Worm (Caenorhabditis elegans): ENCODE results near the gene glo-4.

The glo-4 gene

ce11 chrV:9243171-9243996 lies at the start of gene glo-4:
Gene glo-4, minus strand, starts transcription at chrV:9243221.
- no peak for TF ChIP-seq cog-1 (tag; optimal IDR thresholded peaks at IDR 0.05)
- TF ChIP-seq flt-1 (GFP tag; IDR thresholded peaks at IDR 0.05) = no peak
- no peak for TF ChIP-seq tab-1 (GFP tag; IDR thresholded peaks at IDR 0.05)
- no peak for TF ChIP-seq ztf-29 (GFP tag; IDR thresholded peaks at IDR 0.05)
- TF ChIP-seq ref-1 (GFP tag; conservative IDR thresholded peaks at IDR 0.05) = no peak
- TF ChIP-seq ztf-23 (GFP tag; IDR thresholded peaks at IDR 0.05) = no peak
- no peak for TF ChIP-seq T22C8.4 (GFP tag; IDR thresholded peaks at IDR 0.05)
- TF ChIP-seq med-1 (GFP tag; optimal IDR thresholded peaks at IDR 0.05; ENCODE audit: insufficient read depth) = no peak
- no peak for TF ChIP-seq klf-2 (GFP tag; conservative IDR thresholded peaks at IDR 0.05)

DNA sequence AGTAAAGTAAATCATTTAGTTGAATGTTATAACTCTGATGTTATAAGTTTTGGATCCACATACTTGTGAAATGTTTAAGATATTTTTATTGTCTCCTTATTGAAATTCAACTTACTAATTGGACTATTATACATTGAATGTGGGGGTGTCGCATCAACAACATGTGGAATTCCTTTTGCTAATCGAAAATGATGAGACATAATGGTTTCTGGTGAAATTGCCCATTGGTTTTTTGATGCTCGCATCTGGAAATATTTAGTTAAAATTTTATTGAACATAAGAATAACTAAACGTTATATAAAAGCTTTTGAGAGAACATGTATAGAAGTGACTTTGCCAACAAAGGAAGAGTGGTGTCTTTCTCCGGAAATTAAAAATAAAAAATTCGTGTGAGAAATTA lies 48.9 kb upstream of the glo-4 start, which contains the start of gene ZK682.7:
Gene ZK682.7 (minus strand): TSS at position 247 of the 400 bp plus-strand sequence.
- TF ChIP-seq klf-2 (GFP tag; conservative IDR thresholded peaks at IDR 0.05) = no peak
- no peak for TF ChIP-seq med-1 (GFP tag; optimal IDR thresholded peaks at IDR 0.05; ENCODE audit: insufficient read depth)

DNA sequence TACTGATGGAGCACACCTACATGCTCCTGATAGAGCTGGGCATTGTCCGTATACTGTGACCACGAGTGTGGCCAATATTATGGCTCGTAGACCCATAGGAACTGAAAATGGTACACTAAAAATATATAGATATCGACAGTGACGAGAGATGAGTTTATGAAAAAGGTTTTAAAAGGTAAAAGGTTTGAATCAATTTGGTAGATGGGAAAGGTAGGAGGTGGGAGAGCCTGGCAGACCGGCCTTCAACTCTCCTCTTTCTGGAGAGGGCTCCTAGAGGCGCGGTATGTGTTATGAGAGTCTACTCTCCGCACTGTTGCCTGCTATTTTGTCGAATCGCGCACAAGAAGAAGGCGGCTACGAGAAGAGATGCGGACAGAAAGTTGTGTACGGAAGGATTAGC lies 44.4 kb upstream of the glo-4 start, which contains the start of gene lron-2:
Gene lron-2 (minus strand): TSS at position 101 of the 400 bp plus-strand sequence.
- TF ChIP-seq ref-1 (GFP tag; conservative IDR thresholded peaks at IDR 0.05) = no peak
- no peak for TF ChIP-seq klf-2 (GFP tag; conservative IDR thresholded peaks at IDR 0.05)
- TF ChIP-seq cog-1 (tag; optimal IDR thresholded peaks at IDR 0.05) = no peak
- no peak for TF ChIP-seq tab-1 (GFP tag; IDR thresholded peaks at IDR 0.05)
- TF ChIP-seq med-1 (GFP tag; optimal IDR thresholded peaks at IDR 0.05; ENCODE audit: insufficient read depth) = no peak
- TF ChIP-seq T22C8.4 (GFP tag; IDR thresholded peaks at IDR 0.05) = no peak
- no peak for TF ChIP-seq ztf-29 (GFP tag; IDR thresholded peaks at IDR 0.05)
- no peak for TF ChIP-seq flt-1 (GFP tag; IDR thresholded peaks at IDR 0.05)
- TF ChIP-seq ztf-23 (GFP tag; IDR thresholded peaks at IDR 0.05) = no peak

- TF ChIP-seq T22C8.4 (GFP tag; IDR thresholded peaks at IDR 0.05) (no peak), med-1 (GFP tag; optimal IDR thresholded peaks at IDR 0.05; ENCODE audit: insufficient read depth) (no peak), tab-1 (GFP tag; IDR thresholded peaks at IDR 0.05) (no peak), klf-2 (GFP tag; conservative IDR thresholded peaks at IDR 0.05) (no peak), flt-1 (GFP tag; IDR thresholded peaks at IDR 0.05) (no peak), ztf-23 (GFP tag; IDR thresholded peaks at IDR 0.05) (no peak)
These were observed 40.4 kb upstream of the glo-4 start for ce11 chrV:9283452-9283851.

DNA sequence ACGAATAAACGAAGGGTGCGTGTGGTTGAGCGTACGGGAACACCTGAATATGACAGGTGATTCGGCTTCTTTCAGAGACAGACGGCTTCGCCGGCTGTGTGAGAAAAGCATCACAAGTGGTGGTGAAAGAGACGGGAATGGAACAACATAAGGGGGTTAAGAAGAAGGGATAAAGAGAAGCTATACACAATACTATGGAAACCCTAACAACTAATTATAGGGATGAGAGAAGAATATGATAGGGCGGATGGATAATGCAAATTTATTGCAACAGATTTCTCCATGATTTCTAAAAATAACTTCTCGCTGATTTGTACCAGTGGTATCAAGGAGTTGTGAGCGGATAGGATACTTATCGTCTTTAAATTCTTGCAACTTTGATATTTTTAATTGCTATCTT lies 39.1 kb upstream of the glo-4 start, which contains the start of gene hlh-10:
Gene hlh-10 (minus strand): TSS at position 101 of the 400 bp plus-strand sequence.
- TF ChIP-seq klf-2 (GFP tag; conservative IDR thresholded peaks at IDR 0.05) (no peak), ztf-29 (GFP tag; IDR thresholded peaks at IDR 0.05) (no peak), T22C8.4 (GFP tag; IDR thresholded peaks at IDR 0.05) (no peak), med-1 (GFP tag; optimal IDR thresholded peaks at IDR 0.05; ENCODE audit: insufficient read depth) (no peak), ref-1 (GFP tag; conservative IDR thresholded peaks at IDR 0.05) (no peak), flt-1 (GFP tag; IDR thresholded peaks at IDR 0.05) (no peak)

- TF ChIP-seq cog-1 (tag; optimal IDR thresholded peaks at IDR 0.05) = no peak
- no peak for TF ChIP-seq tab-1 (GFP tag; IDR thresholded peaks at IDR 0.05)
- no peak for TF ChIP-seq med-1 (GFP tag; optimal IDR thresholded peaks at IDR 0.05; ENCODE audit: insufficient read depth)
- no peak for TF ChIP-seq ztf-23 (GFP tag; IDR thresholded peaks at IDR 0.05)
- no peak for TF ChIP-seq ztf-29 (GFP tag; IDR thresholded peaks at IDR 0.05)
- no peak for TF ChIP-seq ref-1 (GFP tag; conservative IDR thresholded peaks at IDR 0.05)
- TF ChIP-seq flt-1 (GFP tag; IDR thresholded peaks at IDR 0.05) = no peak
- no peak for TF ChIP-seq T22C8.4 (GFP tag; IDR thresholded peaks at IDR 0.05)
- TF ChIP-seq klf-2 (GFP tag; conservative IDR thresholded peaks at IDR 0.05) = no peak
These were observed 31.4 kb upstream of the glo-4 start for ce11 chrV:9274127-9275042.

ce11 chrV:9273587-9273986 lies 30.6 kb upstream of the glo-4 start:
- TF ChIP-seq med-1 (GFP tag; optimal IDR thresholded peaks at IDR 0.05; ENCODE audit: insufficient read depth) (no peak), ref-1 (GFP tag; conservative IDR thresholded peaks at IDR 0.05) (no peak), cog-1 (tag; optimal IDR thresholded peaks at IDR 0.05) (peak; percentile 27), ztf-29 (GFP tag; IDR thresholded peaks at IDR 0.05) (no peak), flt-1 (GFP tag; IDR thresholded peaks at IDR 0.05) (0 out of 2 replicates have a peak, but pooled peaks have one; percentile 11), T22C8.4 (GFP tag; IDR thresholded peaks at IDR 0.05) (no peak), tab-1 (GFP tag; IDR thresholded peaks at IDR 0.05) (no peak)

DNA sequence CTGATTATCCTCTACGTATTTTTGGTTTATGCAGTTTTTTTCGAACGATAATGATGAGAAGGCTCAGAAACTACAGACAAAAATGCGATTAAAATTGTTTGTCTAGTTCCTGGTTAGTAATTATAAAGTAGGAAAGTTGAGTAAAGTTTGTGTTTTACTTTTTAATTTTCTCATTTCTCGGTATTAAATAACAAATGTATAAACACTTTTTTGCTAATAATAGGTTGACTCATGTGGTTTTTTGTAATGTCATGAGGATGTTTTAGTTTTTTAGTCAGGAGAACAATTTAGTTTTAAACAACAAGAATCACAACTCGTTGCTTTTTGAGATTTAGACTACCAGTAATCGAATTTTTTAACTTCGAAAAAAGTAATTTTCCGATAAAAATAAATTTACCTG lies 29.6 kb upstream of the glo-4 start:
- TF ChIP-seq klf-2 (GFP tag; conservative IDR thresholded peaks at IDR 0.05) = no peak
- TF ChIP-seq flt-1 (GFP tag; IDR thresholded peaks at IDR 0.05) = no peak
- no peak for TF ChIP-seq ztf-29 (GFP tag; IDR thresholded peaks at IDR 0.05)
- no peak for TF ChIP-seq tab-1 (GFP tag; IDR thresholded peaks at IDR 0.05)
- TF ChIP-seq med-1 (GFP tag; optimal IDR thresholded peaks at IDR 0.05; ENCODE audit: insufficient read depth) = no peak
- TF ChIP-seq cog-1 (tag; optimal IDR thresholded peaks at IDR 0.05) = no peak
- TF ChIP-seq ref-1 (GFP tag; conservative IDR thresholded peaks at IDR 0.05) = no peak
- no peak for TF ChIP-seq T22C8.4 (GFP tag; IDR thresholded peaks at IDR 0.05)
- no peak for TF ChIP-seq ztf-23 (GFP tag; IDR thresholded peaks at IDR 0.05)

ce11 chrV:9271835-9272234 lies 28.8 kb upstream of the glo-4 start:
- TF ChIP-seq ztf-23 (GFP tag; IDR thresholded peaks at IDR 0.05) = no peak
- no peak for TF ChIP-seq flt-1 (GFP tag; IDR thresholded peaks at IDR 0.05)
- TF ChIP-seq tab-1 (GFP tag; IDR thresholded peaks at IDR 0.05) = no peak
- no peak for TF ChIP-seq klf-2 (GFP tag; conservative IDR thresholded peaks at IDR 0.05)
- no peak for TF ChIP-seq cog-1 (tag; optimal IDR thresholded peaks at IDR 0.05)
- TF ChIP-seq T22C8.4 (GFP tag; IDR thresholded peaks at IDR 0.05) = no peak
- no peak for TF ChIP-seq ref-1 (GFP tag; conservative IDR thresholded peaks at IDR 0.05)
- no peak for TF ChIP-seq ztf-29 (GFP tag; IDR thresholded peaks at IDR 0.05)
- no peak for TF ChIP-seq med-1 (GFP tag; optimal IDR thresholded peaks at IDR 0.05; ENCODE audit: insufficient read depth)
